Fruit fly (Drosophila melanogaster) whole organism, embryonic: Measurements from ENCODE around the gene Polr3G.
A peak's percentile ranks its signal among the peaks of the same experiment; 100 is the strongest.

Experiments used
- Ada2b ChIP-seq: fragments of 200-800 bp; sonication (Bioruptor generic); IDR thresholded peaks from 2 replicates; pipeline ENCODE4 v1.3.6; 2022; ENCODE audit warnings: missing biosample characterization, missing genetic modification characterization
- Adf1 ChIP-seq: fragments of 200-800 bp; sonication (Bioruptor generic); IDR thresholded peaks from 2 replicates; pipeline ENCODE4 v1.3.6; 2022; ENCODE audit warnings: missing biosample characterization, missing genetic modification characterization
- Asciz ChIP-seq: fragments of 200-800 bp; sonication (Bioruptor generic); optimal IDR thresholded peaks from 2 replicates; lab custom pipeline; 2017; ENCODE audit warnings: missing biosample characterization, mild to moderate bottlenecking, missing genetic modification characterization, missing genetic modification reagents
- B-H1 ChIP-seq: fragments of 200-800 bp; sonication (Bioruptor generic); IDR thresholded peaks from 3 replicates; pipeline ENCODE4 v1.3.6; 2022; ENCODE audit warnings: missing biosample characterization, missing genetic modification characterization
- Bgb ChIP-seq: fragments of 200-800 bp; sonication (Bioruptor generic); IDR thresholded peaks from 2 replicates; pipeline ENCODE4 v1.3.6; 2022; ENCODE audit warnings: missing biosample characterization, missing genetic modification characterization; ENCODE audit not compliant: partially characterized antibody
- CG10147 ChIP-seq: fragments of 200-800 bp; sonication (Bioruptor generic); optimal IDR thresholded peaks from 2 replicates; lab custom pipeline; 2019; ENCODE audit warnings: missing biosample characterization, mild to moderate bottlenecking, missing genetic modification characterization, moderate library complexity
- CG10321 ChIP-seq: fragments of 200-800 bp; sonication (Bioruptor generic); IDR thresholded peaks from 2 replicates; pipeline ENCODE4 v1.3.6; 2022; ENCODE audit warnings: missing biosample characterization, missing genetic modification characterization
- CG11504 ChIP-seq: fragments of 200-800 bp; sonication (Bioruptor generic); optimal IDR thresholded peaks from 3 replicates; lab custom pipeline; 2019; ENCODE audit warnings: missing biosample characterization, mild to moderate bottlenecking, missing genetic modification characterization, moderate library complexity
- CG11560 ChIP-seq: fragments of 200-800 bp; sonication (Bioruptor generic); IDR thresholded peaks from 3 replicates; pipeline ENCODE4 v1.3.6; 2022; ENCODE audit warnings: missing biosample characterization, missing genetic modification characterization
- CG15479 ChIP-seq: fragments of 200-800 bp; sonication (Bioruptor generic); optimal IDR thresholded peaks from 3 replicates; lab custom pipeline; 2019; ENCODE audit warnings: missing biosample characterization, mild to moderate bottlenecking, missing genetic modification characterization, moderate library complexity
- CG15514 ChIP-seq: fragments of 200-800 bp; sonication (Bioruptor generic); optimal IDR thresholded peaks from 3 replicates; lab custom pipeline; 2017; ENCODE audit warnings: missing biosample characterization, missing genetic modification characterization, mild to moderate bottlenecking, moderate library complexity, missing genetic modification reagents
- CG16863 ChIP-seq: fragments of 200-800 bp; sonication (Bioruptor generic); optimal IDR thresholded peaks from 3 replicates; lab custom pipeline; 2016; ENCODE audit warnings: missing biosample characterization, missing genetic modification characterization
- CG17186 ChIP-seq: fragments of 200-800 bp; sonication (Bioruptor generic); optimal IDR thresholded peaks from 3 replicates; lab custom pipeline; 2017; ENCODE audit warnings: missing biosample characterization, missing genetic modification reagents, missing genetic modification characterization
- CG18476 ChIP-seq: fragments of 200-800 bp; sonication (Bioruptor generic); optimal IDR thresholded peaks from 2 replicates; lab custom pipeline; 2016; ENCODE audit warnings: missing biosample characterization, mild to moderate bottlenecking, missing genetic modification characterization
- CG31224 ChIP-seq: fragments of 200-800 bp; sonication (Bioruptor generic); IDR thresholded peaks from 2 replicates; pipeline ENCODE4 v1.3.6; 2022; ENCODE audit warnings: missing biosample characterization, missing genetic modification characterization
- CG3407 ChIP-seq: fragments of 200-800 bp; sonication (Bioruptor generic); optimal IDR thresholded peaks from 2 replicates; lab custom pipeline; 2018; ENCODE audit warnings: missing biosample characterization, mild to moderate bottlenecking, missing genetic modification characterization
- CG34376 ChIP-seq: fragments of 200-800 bp; sonication (Bioruptor generic); optimal IDR thresholded peaks from 2 replicates; lab custom pipeline; 2018; ENCODE audit warnings: missing biosample characterization, mild to moderate bottlenecking, missing genetic modification characterization
- CG4328 ChIP-seq: fragments of 200-800 bp; sonication (Bioruptor generic); optimal IDR thresholded peaks from 3 replicates; lab custom pipeline; 2017; ENCODE audit warnings: missing biosample characterization, missing genetic modification reagents, missing genetic modification characterization
- CG4617 ChIP-seq: fragments of 200-800 bp; sonication (Bioruptor generic); optimal IDR thresholded peaks from 3 replicates; lab custom pipeline; 2016; ENCODE audit warnings: missing biosample characterization, missing genetic modification characterization, borderline replicate concordance
- CG6272 ChIP-seq: fragments of 200-800 bp; sonication (Bioruptor generic); IDR thresholded peaks from 2 replicates; pipeline ENCODE4 v1.3.6; 2022; ENCODE audit warnings: missing biosample characterization, missing genetic modification characterization
- CG6813 ChIP-seq: fragments of 200-800 bp; sonication (Bioruptor generic); optimal IDR thresholded peaks from 2 replicates; lab custom pipeline; 2017; ENCODE audit warnings: missing biosample characterization, missing genetic modification characterization, mild to moderate bottlenecking, moderate library complexity, missing genetic modification reagents
- CG8281 ChIP-seq: fragments of 200-800 bp; sonication (Bioruptor generic); optimal IDR thresholded peaks from 2 replicates; lab custom pipeline; 2018; ENCODE audit warnings: missing biosample characterization, mild to moderate bottlenecking, missing genetic modification characterization, moderate library complexity
- CG8924 ChIP-seq: fragments of 200-800 bp; optimal IDR thresholded peaks from 3 replicates; lab custom pipeline; 2019; ENCODE audit warnings: missing biosample characterization, mild to moderate bottlenecking, missing genetic modification characterization, moderate library complexity
- CkIIα-i1 ChIP-seq: fragments of 200-800 bp; sonication (Bioruptor generic); IDR thresholded peaks from 2 replicates; pipeline ENCODE4 v1.3.6; 2022; ENCODE audit warnings: missing biosample characterization, missing genetic modification characterization
- CoRest ChIP-seq: fragments of 200-800 bp; sonication (Bioruptor generic); optimal IDR thresholded peaks from 3 replicates; lab custom pipeline; 2018; ENCODE audit warnings: missing biosample characterization, mild to moderate bottlenecking, missing genetic modification characterization, moderate library complexity
- CrebB ChIP-seq: fragments of 200-800 bp; sonication (Bioruptor generic); optimal IDR thresholded peaks from 3 replicates; lab custom pipeline; 2018; ENCODE audit warnings: missing biosample characterization, mild to moderate bottlenecking, missing genetic modification characterization
- D19A ChIP-seq: fragments of 200-800 bp; optimal IDR thresholded peaks from 3 replicates; lab custom pipeline; 2019; ENCODE audit warnings: missing biosample characterization, mild to moderate bottlenecking, missing genetic modification characterization, moderate library complexity
- Doc2 ChIP-seq: fragments of 200-800 bp; sonication (Bioruptor generic); IDR thresholded peaks from 2 replicates; pipeline ENCODE4 v1.3.6; 2022; ENCODE audit warnings: missing biosample characterization, missing genetic modification characterization
- Doc3 ChIP-seq: fragments of 200-800 bp; sonication (Bioruptor generic); IDR thresholded peaks from 3 replicates; pipeline ENCODE4 v1.3.6; 2022; ENCODE audit warnings: missing biosample characterization, missing genetic modification characterization; ENCODE audit not compliant: partially characterized antibody
- H2.0 ChIP-seq: fragments of 200-800 bp; sonication (Bioruptor generic); IDR thresholded peaks from 2 replicates; pipeline ENCODE4 v1.3.6; 2022; ENCODE audit warnings: missing biosample characterization, missing genetic modification characterization
- Kr ChIP-seq: fragments of 200-800 bp; sonication (Bioruptor generic); optimal IDR thresholded peaks from 2 replicates; lab custom pipeline; 2017; ENCODE audit warnings: missing biosample characterization, mild to moderate bottlenecking, missing genetic modification characterization
- Med ChIP-seq: fragments of 200-800 bp; sonication (Bioruptor generic); peaks from one replicate; lab custom pipeline; 2016; ENCODE audit warnings: missing biosample characterization, missing genetic modification characterization, mild to moderate bottlenecking, inconsistent platforms, moderate library complexity
- Mrtf ChIP-seq: fragments of 200-800 bp; sonication (Bioruptor generic); IDR thresholded peaks from 3 replicates; pipeline ENCODE4 v1.3.6; 2022; ENCODE audit warnings: missing biosample characterization, missing genetic modification characterization
- Poxn ChIP-seq: fragments of 200-800 bp; sonication (Bioruptor generic); IDR thresholded peaks from 2 replicates; pipeline ENCODE4 v1.3.6; 2022; ENCODE audit warnings: missing biosample characterization, missing genetic modification characterization
- Sin3A ChIP-seq: fragments of >200 bp; optimal IDR thresholded peaks from 2 replicates; lab custom pipeline; 2018
- Spps ChIP-seq: fragments of 200-800 bp; sonication (Bioruptor generic); optimal IDR thresholded peaks from 2 replicates; lab custom pipeline; 2018; ENCODE audit warnings: missing biosample characterization, mild to moderate bottlenecking, missing genetic modification characterization
- Sry-β ChIP-seq: fragments of 200-800 bp; sonication (Bioruptor generic); optimal IDR thresholded peaks from 2 replicates; lab custom pipeline; 2018; ENCODE audit warnings: missing biosample characterization, mild to moderate bottlenecking, missing genetic modification characterization, moderate library complexity
- TFAM ChIP-seq: fragments of 200-800 bp; sonication (Bioruptor generic); optimal IDR thresholded peaks from 2 replicates; lab custom pipeline; 2017; ENCODE audit warnings: missing biosample characterization, missing genetic modification characterization, inconsistent platforms
- ac ChIP-seq: fragments of 200-800 bp; sonication (Bioruptor generic); optimal IDR thresholded peaks from 3 replicates; lab custom pipeline; 2017; ENCODE audit warnings: missing biosample characterization, mild to moderate bottlenecking, missing genetic modification characterization
- cad ChIP-seq: fragments of >200 bp; optimal IDR thresholded peaks from 2 replicates; lab custom pipeline; 2017; ENCODE audit warnings: missing biosample characterization, missing genetic modification characterization
- chn ChIP-seq: fragments of 200-800 bp; sonication (Bioruptor generic); optimal IDR thresholded peaks from 2 replicates; lab custom pipeline; 2016; ENCODE audit warnings: missing biosample characterization, missing genetic modification characterization
- eve ChIP-seq, 2 experiments: fragments of >200 bp; optimal IDR thresholded peaks; 2 replicates each; lab custom pipeline; 2017; ENCODE audit warnings: missing biosample characterization in 2 of 2, missing genetic modification characterization in 2 of 2
- hb ChIP-seq: fragments of 200-800 bp; sonication (Bioruptor generic); IDR thresholded peaks from 3 replicates; pipeline ENCODE4 v1.3.6; 2022; ENCODE audit warnings: missing biosample characterization, missing genetic modification characterization; ENCODE audit not compliant: partially characterized antibody
- her ChIP-seq: fragments of 200-800 bp; sonication (Bioruptor generic); optimal IDR thresholded peaks from 2 replicates; lab custom pipeline; 2016; ENCODE audit warnings: missing biosample characterization, missing genetic modification characterization
- lov ChIP-seq, 2 experiments: fragments of 200-800 bp in 1 of 2; fragments of >200 bp in 1 of 2; sonication (Bioruptor generic) in 1 of 2; IDR thresholded peaks in 1 of 2; optimal IDR thresholded peaks in 1 of 2; 2 replicates in 1 of 2; 3 replicates in 1 of 2; pipeline versions ENCODE4 v1.3.6 to Lab custom; 2017 to 2022; ENCODE audit warnings: missing biosample characterization in 1 of 2, missing genetic modification characterization in 1 of 2
- pho ChIP-seq: fragments of 200-800 bp; sonication (Bioruptor generic); optimal IDR thresholded peaks from 2 replicates; lab custom pipeline; 2016; ENCODE audit warnings: missing biosample characterization, missing genetic modification characterization
- salm ChIP-seq: fragments of 200-800 bp; sonication (Bioruptor generic); optimal IDR thresholded peaks from 2 replicates; lab custom pipeline; 2018; ENCODE audit warnings: missing biosample characterization, mild to moderate bottlenecking, missing genetic modification characterization
- sim ChIP-seq: fragments of 200-800 bp; sonication (Bioruptor generic); IDR thresholded peaks from 2 replicates; pipeline ENCODE4 v1.3.6; 2022; ENCODE audit warnings: missing biosample characterization, missing genetic modification characterization
- slbo ChIP-seq: fragments of 200-800 bp; sonication (Bioruptor generic); IDR thresholded peaks from 2 replicates; pipeline ENCODE4 v1.3.6; 2022; ENCODE audit warnings: missing biosample characterization, missing genetic modification characterization
- vnd ChIP-seq: fragments of 200-800 bp; sonication (Bioruptor generic); IDR thresholded peaks from 3 replicates; pipeline ENCODE4 v1.3.6; 2022; ENCODE audit warnings: missing biosample characterization, missing genetic modification characterization; ENCODE audit not compliant: partially characterized antibody
- wdn ChIP-seq: fragments of 200-800 bp; sonication (Bioruptor generic); IDR thresholded peaks from 2 replicates; pipeline ENCODE4 v1.3.6; 2022; ENCODE audit warnings: missing biosample characterization, missing genetic modification characterization

The Polr3G gene

dm6 chr3L:17430957-17431585 lies 4.1 kb upstream of the Polr3G start (continued):
- TF ChIP-seq CG18476 (no peak), slbo (GFP tag; lab: Robert Waterston, UW) (peak; percentile 43), Spps (no peak), pho (peak; percentile 3), H2.0 (GFP tag; lab: Robert Waterston, UW) (no peak), sim (GFP tag; lab: Robert Waterston, UW) (no peak), CG17186 (no peak), Mrtf (no peak), Doc3 (GFP tag; lab: Robert Waterston, UW) (no peak), D19A (peak; percentile 65), lov (optimal IDR thresholded peaks at IDR 0.05; lab: Kevin White, UChicago) (no peak), lov (GFP tag; IDR thresholded peaks at IDR 0.05; lab: Robert Waterston, UW) (no peak), CG6813 (GFP tag; lab: Kevin White, UChicago) (no peak), CG6272 (GFP tag; lab: Robert Waterston, UW) (no peak), CG31224 (GFP tag; lab: Robert Waterston, UW) (no peak), Ada2b (GFP tag; lab: Robert Waterston, UW) (no peak), CkIIα-i1 (GFP tag; lab: Robert Waterston, UW) (no peak), Bgb (no peak), vnd (GFP tag; lab: Robert Waterston, UW) (no peak), CG34376 (GFP tag; lab: Kevin White, UChicago) (peak; percentile 73), CG3407 (GFP tag; lab: Kevin White, UChicago) (no peak), B-H1 (GFP tag; lab: Robert Waterston, UW) (no peak), Doc2 (no peak), CG16863 (GFP tag; lab: Kevin White, UChicago) (no peak), eve (GFP tag; optimal IDR thresholded peaks at IDR 0.05; lab: Kevin White, UChicago) (no peak), Adf1 (GFP tag; lab: Robert Waterston, UW) (no peak), CG11560 (no peak), CrebB (no peak), CG15479 (GFP tag; lab: Kevin White, UChicago) (no peak), Asciz (GFP tag; lab: Kevin White, UChicago) (peak; percentile 30), CG8281 (tag; lab: Kevin White, UChicago) (no peak), CG8924 (tag; lab: Kevin White, UChicago) (no peak), ac (GFP tag; lab: Kevin White, UChicago) (no peak), her (GFP tag; lab: Kevin White, UChicago) (no peak), CG15514 (GFP tag; lab: Kevin White, UChicago) (no peak), CG4617 (GFP tag; lab: Kevin White, UChicago) (no peak), CG10321 (GFP tag; lab: Robert Waterston, UW) (no peak), cad (GFP tag; lab: Kevin White, UChicago) (no peak), Sry-β (GFP tag; lab: Kevin White, UChicago) (no peak), chn (GFP tag; lab: Kevin White, UChicago) (no peak), TFAM (GFP tag; lab: Kevin White, UChicago) (no peak), CG4328 (GFP tag; lab: Kevin White, UChicago) (no peak), Sin3A (no peak), CG10147 (peak; percentile 22), CoRest (tag; lab: Kevin White, UChicago) (no peak), Poxn (no peak), Med (GFP tag; lab: Kevin White, UChicago) (peak; percentile 69), wdn (GFP tag; lab: Robert Waterston, UW) (no peak), CG11504 (tag; lab: Kevin White, UChicago) (peak; percentile 15), salm (no peak), hb (GFP tag; lab: Robert Waterston, UW) (no peak), Kr (GFP tag; lab: Kevin White, UChicago) (no peak)
